Fruit fly (Drosophila melanogaster): Measurements from ENCODE around the gene ImpE1.

The ImpE1 gene

DNA sequence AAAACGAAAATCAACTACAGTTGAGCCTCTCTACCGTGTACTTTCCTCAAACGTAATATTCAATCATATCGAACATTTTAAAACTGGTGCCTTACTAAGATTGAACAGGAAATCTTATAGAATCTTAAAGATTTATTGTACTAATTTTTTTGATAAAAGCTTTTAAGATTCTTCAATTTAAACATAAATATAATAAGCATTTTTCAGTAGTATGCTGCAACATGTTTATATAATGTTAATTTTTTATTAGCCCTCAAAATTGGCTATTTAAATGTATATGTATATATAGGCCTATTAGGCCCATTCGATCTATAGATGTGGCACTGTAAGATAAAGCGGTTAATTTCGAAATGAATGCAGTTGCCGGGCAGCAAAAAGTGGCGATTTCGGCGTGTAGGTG, 667 bp upstream of the ImpE1 start:
- TF ChIP-seq CG33017 (tag; optimal IDR thresholded peaks at IDR 0.05) (no peak), CG14711 (tag; optimal IDR thresholded peaks at IDR 0.05) (no peak), CG7045 (GFP tag; optimal IDR thresholded peaks at IDR 0.05) (no peak), CG7101 (tag; optimal IDR thresholded peaks at IDR 0.05) (no peak), cic (GFP tag; optimal IDR thresholded peaks at IDR 0.05) (no peak)

DNA sequence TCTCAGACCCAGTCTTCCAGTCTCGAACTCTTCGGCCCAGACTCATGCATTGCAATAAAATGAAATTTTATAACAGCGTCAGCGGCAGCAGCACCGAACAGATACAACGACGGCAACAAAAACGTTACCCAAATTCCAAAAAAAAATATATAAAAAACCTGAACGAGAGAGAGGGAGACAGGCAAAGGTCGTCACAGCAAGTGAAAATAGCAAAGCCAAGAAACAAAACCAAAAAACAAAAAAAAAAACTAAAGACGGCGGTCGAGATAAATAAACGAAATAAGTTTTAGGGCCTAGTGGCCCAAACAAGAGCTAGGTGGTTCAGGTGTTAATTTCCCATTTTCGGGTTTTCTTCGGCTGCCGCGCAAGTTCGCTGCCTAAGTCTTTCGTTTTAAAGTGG, 1.9 kb downstream of the ImpE1 start:
- no peak for TF ChIP-seq Clk (GFP tag; optimal IDR thresholded peaks at IDR 0.05)
- TF ChIP-seq CG7101 (tag; optimal IDR thresholded peaks at IDR 0.05): no peak
- TF ChIP-seq CG12768 (GFP tag; optimal IDR thresholded peaks at IDR 0.05): no peak
- TF ChIP-seq toe (GFP tag; optimal IDR thresholded peaks at IDR 0.05): no peak
- no peak for TF ChIP-seq tj (GFP tag; optimal IDR thresholded peaks at IDR 0.05)
- TF ChIP-seq CG7045 (GFP tag; optimal IDR thresholded peaks at IDR 0.05): no peak
- TF ChIP-seq CG11617 (GFP tag; optimal IDR thresholded peaks at IDR 0.05): no peak
- TF ChIP-seq Hr96 (GFP tag; optimal IDR thresholded peaks at IDR 0.05): no peak
- TF ChIP-seq Mnt (GFP tag; optimal IDR thresholded peaks at IDR 0.05): no peak
- no peak for TF ChIP-seq ovo (GFP tag; optimal IDR thresholded peaks at IDR 0.05)
- no peak for TF ChIP-seq CG14711 (tag; optimal IDR thresholded peaks at IDR 0.05)
- no peak for TF ChIP-seq CG5204 (GFP tag; optimal IDR thresholded peaks at IDR 0.05)
- no peak for TF ChIP-seq kay (GFP tag; ENCODE audit: borderline replicate concordance)
- no peak for TF ChIP-seq CG1620 (GFP tag; optimal IDR thresholded peaks at IDR 0.05)
- TF ChIP-seq cnc (optimal IDR thresholded peaks at IDR 0.05): no peak
- no peak for TF ChIP-seq pad (GFP tag; optimal IDR thresholded peaks at IDR 0.05)
- no peak for TF ChIP-seq bab1 (GFP tag; optimal IDR thresholded peaks at IDR 0.05)

DNA sequence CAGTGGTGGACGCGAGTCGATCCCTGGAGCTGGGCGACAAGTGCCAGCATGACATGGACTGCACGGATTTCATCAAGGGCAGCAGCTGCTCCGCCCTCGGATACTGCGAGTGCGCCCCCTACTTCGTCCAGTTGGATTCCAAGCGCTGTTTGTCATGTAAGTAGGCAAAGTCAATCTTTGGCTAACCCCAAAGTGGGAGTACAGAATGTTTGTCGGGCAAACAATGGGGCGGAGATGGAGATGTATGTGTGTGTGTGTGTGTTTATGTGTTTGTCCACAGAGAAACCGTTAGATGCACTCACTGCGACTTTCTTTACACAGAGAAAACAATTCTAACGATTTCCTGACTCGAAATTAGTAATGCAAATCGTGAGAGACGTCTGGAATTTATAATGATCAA, 7.0 kb downstream of the ImpE1 start:
- TF ChIP-seq ovo (GFP tag; optimal IDR thresholded peaks at IDR 0.05) (no peak), CG7045 (GFP tag; optimal IDR thresholded peaks at IDR 0.05) (no peak), toe (GFP tag; optimal IDR thresholded peaks at IDR 0.05) (no peak), tj (GFP tag; optimal IDR thresholded peaks at IDR 0.05) (no peak), CG11617 (GFP tag; optimal IDR thresholded peaks at IDR 0.05) (no peak), Clk (GFP tag; optimal IDR thresholded peaks at IDR 0.05) (no peak), bab1 (GFP tag; optimal IDR thresholded peaks at IDR 0.05) (no peak)

DNA sequence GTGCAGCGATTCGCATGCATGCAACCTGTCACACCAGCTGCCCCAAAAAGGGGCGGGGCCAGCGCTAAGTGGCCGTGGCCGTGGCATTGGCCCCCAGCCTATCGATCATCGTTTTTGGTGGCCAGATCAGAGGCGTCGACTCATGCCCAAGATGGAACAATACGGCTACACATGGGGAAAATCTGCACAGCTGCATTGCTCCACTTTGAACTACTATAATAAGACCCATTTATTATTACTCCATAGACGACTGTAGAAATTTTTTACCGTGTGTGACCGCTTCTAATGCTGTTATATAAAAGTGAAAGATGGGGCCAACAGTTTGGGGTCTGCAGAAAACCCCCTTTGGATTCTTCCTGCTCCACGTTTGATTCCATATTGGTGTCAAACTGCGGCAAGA, 11.8 kb downstream of the ImpE1 start:
- TF ChIP-seq tj (GFP tag; optimal IDR thresholded peaks at IDR 0.05) (no peak), pad (GFP tag; optimal IDR thresholded peaks at IDR 0.05) (no peak), CG7045 (GFP tag; optimal IDR thresholded peaks at IDR 0.05) (no peak), CG33017 (tag; optimal IDR thresholded peaks at IDR 0.05) (no peak), Crg-1 (GFP tag; optimal IDR thresholded peaks at IDR 0.05) (no peak), Mnt (GFP tag; optimal IDR thresholded peaks at IDR 0.05) (no peak), CG14711 (tag; optimal IDR thresholded peaks at IDR 0.05) (no peak), CG11617 (GFP tag; optimal IDR thresholded peaks at IDR 0.05) (no peak), CG1620 (GFP tag; optimal IDR thresholded peaks at IDR 0.05) (no peak), toe (GFP tag; optimal IDR thresholded peaks at IDR 0.05) (no peak), cic (GFP tag; optimal IDR thresholded peaks at IDR 0.05) (no peak), CG5204 (GFP tag; optimal IDR thresholded peaks at IDR 0.05) (no peak), Hr96 (GFP tag; optimal IDR thresholded peaks at IDR 0.05) (no peak), kay (GFP tag; ENCODE audit: borderline replicate concordance) (no peak), CG12768 (GFP tag; optimal IDR thresholded peaks at IDR 0.05) (no peak), Clk (GFP tag; optimal IDR thresholded peaks at IDR 0.05) (no peak), ovo (GFP tag; optimal IDR thresholded peaks at IDR 0.05) (no peak)

DNA sequence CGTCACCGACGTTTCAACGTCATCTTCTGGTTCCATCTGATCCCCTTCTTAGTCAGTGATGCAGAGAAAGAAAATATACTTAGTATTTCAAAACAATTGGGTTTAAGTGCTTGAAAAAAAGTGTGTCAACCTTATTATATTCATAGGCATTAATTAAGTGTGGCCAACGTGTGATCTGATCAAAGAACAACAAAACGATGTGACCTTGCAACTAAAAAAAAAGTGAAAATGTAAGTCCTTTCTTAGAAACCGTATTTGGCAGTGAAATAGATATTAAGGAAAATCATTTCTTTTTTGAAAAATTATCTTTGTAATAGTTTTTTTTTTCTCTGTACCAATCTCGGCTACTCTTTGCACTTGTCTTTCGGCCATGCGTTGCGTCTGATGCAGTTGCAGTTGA, 12.8 kb downstream of the ImpE1 start:
- TF ChIP-seq tj (GFP tag; optimal IDR thresholded peaks at IDR 0.05) (no peak), toe (GFP tag; optimal IDR thresholded peaks at IDR 0.05) (no peak), cnc (optimal IDR thresholded peaks at IDR 0.05) (no peak)

DNA sequence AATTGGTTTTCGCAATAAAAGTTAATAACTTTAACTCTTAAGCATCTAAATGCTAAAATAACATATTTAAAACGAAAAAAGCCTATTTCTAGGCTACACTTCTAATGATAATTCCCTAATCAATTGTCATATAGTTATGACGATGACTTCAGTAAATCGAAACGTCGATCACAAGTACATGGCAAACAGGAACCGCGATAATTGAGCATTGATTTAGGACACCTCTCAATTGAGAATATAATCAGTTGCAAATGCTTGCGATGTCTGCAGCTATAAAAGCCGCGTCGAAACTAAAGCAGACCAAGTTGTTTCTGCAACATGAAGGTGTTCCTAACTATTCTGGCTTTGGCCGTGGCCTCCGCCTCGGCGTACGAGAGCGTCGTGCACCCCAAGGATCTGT, 19.0 kb downstream of the ImpE1 start, which contains the start of gene Jon66Ci:
Gene Jon66Ci, plus strand, starts transcription at position 301 of the 400 bp plus-strand sequence.
- TF ChIP-seq kay (GFP tag; ENCODE audit: borderline replicate concordance): no peak
- no peak for TF ChIP-seq CG11617 (GFP tag; optimal IDR thresholded peaks at IDR 0.05)
- TF ChIP-seq Crg-1 (GFP tag; optimal IDR thresholded peaks at IDR 0.05): no peak

DNA sequence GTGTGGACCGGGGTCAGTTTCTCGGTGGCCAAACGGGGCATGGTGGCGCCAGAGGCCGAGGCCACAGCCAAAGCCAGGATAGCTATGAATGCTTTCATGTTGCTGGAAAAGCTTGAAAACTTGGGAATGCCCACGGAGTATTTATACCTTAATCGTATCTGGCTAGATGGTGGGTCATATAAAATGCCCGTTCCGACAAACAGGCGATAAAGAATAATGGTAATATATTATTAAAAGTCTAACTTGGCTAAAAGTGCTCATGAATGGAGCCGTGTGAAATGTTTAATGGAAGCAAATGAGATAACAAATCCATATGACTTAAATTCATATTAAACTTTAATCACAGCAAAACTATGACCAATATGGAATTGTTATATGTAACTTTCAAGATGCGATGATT, 21.3 kb downstream of the ImpE1 start, which contains the start of gene Jon66Cii:
Gene Jon66Cii, minus strand, starts transcription at position 101 of the 400 bp plus-strand sequence.
- no peak for TF ChIP-seq ovo (GFP tag; optimal IDR thresholded peaks at IDR 0.05)

DNA sequence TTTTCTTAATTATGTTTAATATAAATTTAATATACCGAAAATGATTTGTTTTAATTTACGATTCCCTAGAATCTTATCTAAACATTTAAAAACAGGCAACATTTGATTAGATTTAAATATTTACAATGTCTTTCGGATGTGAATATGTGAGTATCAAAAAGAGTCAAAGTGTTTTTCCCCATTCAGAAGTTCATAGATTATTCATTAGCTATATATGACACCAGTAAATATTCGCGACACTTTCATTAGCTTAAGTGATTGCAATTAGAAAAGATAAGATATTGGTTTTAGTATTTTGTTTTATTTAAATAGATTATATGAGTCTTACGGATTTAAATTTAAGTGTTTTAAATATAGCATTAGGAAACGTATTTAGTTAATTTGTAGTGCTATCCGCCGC, 21.9 kb downstream of the ImpE1 start:
- TF ChIP-seq cnc (optimal IDR thresholded peaks at IDR 0.05): no peak
- TF ChIP-seq CG1620 (GFP tag; optimal IDR thresholded peaks at IDR 0.05): no peak
- TF ChIP-seq bab1 (GFP tag; optimal IDR thresholded peaks at IDR 0.05): no peak
- TF ChIP-seq pad (GFP tag; optimal IDR thresholded peaks at IDR 0.05): no peak
- no peak for TF ChIP-seq CG11617 (GFP tag; optimal IDR thresholded peaks at IDR 0.05)
